Fruit fly (Drosophila melanogaster): ENCODE results near the gene bap.

bap gene

dm6 chr3R:21406708-21407107 lies 18.0 kb downstream of the bap start (continued):
- no peak for TF ChIP-seq cato (GFP tag; optimal IDR thresholded peaks at IDR 0.05; ENCODE audit: borderline replicate concordance)
- peak; percentile 15 for TF ChIP-seq pita (GFP tag; optimal IDR thresholded peaks at IDR 0.05)
- TF ChIP-seq tio (GFP tag; optimal IDR thresholded peaks at IDR 0.05), result no peak
- no peak for TF ChIP-seq CG11696 (GFP tag; IDR thresholded peaks at IDR 0.05)
- peak; percentile 75 for TF ChIP-seq CTCF (GFP tag; optimal IDR thresholded peaks at IDR 0.05)
- TF ChIP-seq sc (optimal IDR thresholded peaks at IDR 0.05), result no peak
- TF ChIP-seq sc (GFP tag; optimal IDR thresholded peaks at IDR 0.05), result no peak
- peak; percentile 59 for TF ChIP-seq BEAF-32 (GFP tag; optimal IDR thresholded peaks at IDR 0.05)
- no peak for TF ChIP-seq CG8388 (GFP tag; optimal IDR thresholded peaks at IDR 0.05)
- TF ChIP-seq CG1529 (GFP tag; optimal IDR thresholded peaks at IDR 0.05), result no peak
- no peak for TF ChIP-seq CG7745 (tag; optimal IDR thresholded peaks at IDR 0.05)
- peak; percentile 61; the same call in 2 of the 3 replicates for TF ChIP-seq HLH4C (GFP tag; IDR thresholded peaks at IDR 0.05; ENCODE audit: partially characterized antibody)
- TF ChIP-seq CG7357 (GFP tag; IDR thresholded peaks at IDR 0.05), result no peak
- TF ChIP-seq Doc3 (GFP tag; IDR thresholded peaks at IDR 0.05; ENCODE audit: partially characterized antibody), result peak; percentile 60
- TF ChIP-seq CG15514 (GFP tag; optimal IDR thresholded peaks at IDR 0.05), result peak; percentile 45
- no peak for TF ChIP-seq lmd (GFP tag; IDR thresholded peaks at IDR 0.05)

- TF ChIP-seq CG10147 (GFP tag; optimal IDR thresholded peaks at IDR 0.05) (no peak), CG8359 (GFP tag; optimal IDR thresholded peaks at IDR 0.05; ENCODE audit: borderline replicate concordance) (no peak), HmgZ (tag; optimal IDR thresholded peaks at IDR 0.05) (no peak), hkb (optimal IDR thresholded peaks at IDR 0.05) (no peak), hkb (GFP tag; IDR thresholded peaks at IDR 0.05) (no peak), CG1792 (GFP tag; optimal IDR thresholded peaks at IDR 0.05) (no peak)
Measured at dm6 chr3R:21407145-21407544, 18.5 kb downstream of the bap start, which contains the start of gene CheB93a. Gene CheB93a (plus strand): TSS chr3R:21407445.

- no peak for TF ChIP-seq twi (tag; optimal IDR thresholded peaks at IDR 0.05)
- TF ChIP-seq sob (GFP tag; IDR thresholded peaks at IDR 0.05), result peak; percentile 65
- no peak for TF ChIP-seq Stat92E (GFP tag; optimal IDR thresholded peaks at IDR 0.05)
- no peak for TF ChIP-seq mam (GFP tag; optimal IDR thresholded peaks at IDR 0.05)
- TF ChIP-seq fd64A (GFP tag; optimal IDR thresholded peaks at IDR 0.05), result no peak
- no peak for TF ChIP-seq CG2202 (tag; optimal IDR thresholded peaks at IDR 0.05)
- no peak for TF ChIP-seq mld (GFP tag; IDR thresholded peaks at IDR 0.05; ENCODE audit: partially characterized antibody)
- TF ChIP-seq CG32772 (GFP tag; IDR thresholded peaks at IDR 0.05), result no peak
- peak; percentile 45 for TF ChIP-seq CG7372 (GFP tag; IDR thresholded peaks at IDR 0.05)
- no peak for TF ChIP-seq H2.0 (GFP tag; IDR thresholded peaks at IDR 0.05)
- peak; percentile 15 for TF ChIP-seq ind (GFP tag; optimal IDR thresholded peaks at IDR 0.05)
- no peak for TF ChIP-seq MESR4 (GFP tag; optimal IDR thresholded peaks at IDR 0.05)
- peak; percentile 36 for TF ChIP-seq phol (tag; optimal IDR thresholded peaks at IDR 0.05)
- TF ChIP-seq bbx (GFP tag; IDR thresholded peaks at IDR 0.05; ENCODE audit: partially characterized antibody), result peak; percentile 64
- no peak for TF ChIP-seq CG17361 (GFP tag; IDR thresholded peaks at IDR 0.05)
- peak; percentile 95 for TF ChIP-seq CTCF (GFP tag; optimal IDR thresholded peaks at IDR 0.05)
- no peak for TF ChIP-seq CG30020 (tag; optimal IDR thresholded peaks at IDR 0.05)
- no peak for TF ChIP-seq gsb-n (tag; optimal IDR thresholded peaks at IDR 0.05)
- no peak for TF ChIP-seq CG15479 (GFP tag; optimal IDR thresholded peaks at IDR 0.05)
- no peak for TF ChIP-seq CG12071 (GFP tag; optimal IDR thresholded peaks at IDR 0.05)
- peak; percentile 23 for TF ChIP-seq CG10267 (tag; optimal IDR thresholded peaks at IDR 0.05)
- no peak for TF ChIP-seq gt (GFP tag; IDR thresholded peaks at IDR 0.05)
- peak; percentile 22 for TF ChIP-seq Abd-B (GFP tag; optimal IDR thresholded peaks at IDR 0.05)
- TF ChIP-seq CG7928 (GFP tag; optimal IDR thresholded peaks at IDR 0.05), result no peak
- TF ChIP-seq her (GFP tag; optimal IDR thresholded peaks at IDR 0.05), result no peak
- no peak for TF ChIP-seq ssp (GFP tag; IDR thresholded peaks at IDR 0.05)
- peak; percentile 93 for TF ChIP-seq Ets65A (GFP tag)
- no peak for TF ChIP-seq Asciz (GFP tag; optimal IDR thresholded peaks at IDR 0.05)
- peak; percentile 91 for TF ChIP-seq Myb (GFP tag; optimal IDR thresholded peaks at IDR 0.05)
Measured at dm6 chr3R:21408372-21408771, 19.7 kb downstream of the bap start.
